Worm (Caenorhabditis elegans) whole organism, L1 larva: Measurements from ENCODE around the gene Y1A5A.1.

Source experiments
- C16A3.4 ChIP-seq: fragments of 150-350 bp; optimal IDR thresholded peaks from 2 replicates; lab custom pipeline; 2014; ENCODE audit warnings: missing biosample characterization, missing genetic modification characterization
- F16B12.6 ChIP-seq: fragments of 150-350 bp; optimal IDR thresholded peaks from 2 replicates; lab custom pipeline; 2014; ENCODE audit warnings: missing biosample characterization, missing genetic modification characterization
- Y116A8C.19 ChIP-seq: sonication (generic microtip); optimal IDR thresholded peaks from 2 replicates; lab custom pipeline; 2016; ENCODE audit warnings: missing compliant biosample characterization, missing genetic modification characterization, borderline replicate concordance
- aly-2 ChIP-seq: fragments of 150-350 bp; optimal IDR thresholded peaks from 2 replicates; lab custom pipeline; 2014; ENCODE audit warnings: missing biosample characterization, missing genetic modification characterization
- ceh-82 ChIP-seq, 3 experiments: fragments of 150-350 bp in 1 of 3; sonication (generic microtip) in 2 of 3; optimal IDR thresholded peaks; 2 replicates each; lab custom pipeline; 2014 to 2017; ENCODE audit warnings: missing biosample characterization in 3 of 3, missing genetic modification characterization in 3 of 3
- ces-1 ChIP-seq: fragments of 150-350 bp; optimal IDR thresholded peaks from 2 replicates; lab custom pipeline; 2014; ENCODE audit warnings: missing biosample characterization, missing genetic modification reagents, missing genetic modification characterization
- dsc-1 ChIP-seq: sonication (generic microtip); optimal IDR thresholded peaks from 2 replicates; lab custom pipeline; 2016; ENCODE audit warnings: mild to moderate bottlenecking, missing genetic modification characterization, missing compliant biosample characterization
- efl-1 ChIP-seq, 4 experiments: fragments of 150-350 bp; optimal IDR thresholded peaks in 3 of 4; peaks in 1 of 4; 1 replicate in 1 of 4; 2 replicates in 3 of 4; lab custom pipeline; 2014; ENCODE audit warnings: missing biosample characterization in 2 of 4, missing genetic modification characterization in 2 of 4, missing genetic modification reagents in 2 of 4
- efl-3 ChIP-seq: fragments of 200-800 bp; sonication (Bioruptor generic); optimal IDR thresholded peaks from 2 replicates; lab custom pipeline; 2018; ENCODE audit warnings: mild to moderate bottlenecking, missing genetic modification characterization, missing compliant biosample characterization
- fkh-10 ChIP-seq: sonication (generic microtip); optimal IDR thresholded peaks from 2 replicates; lab custom pipeline; 2017; ENCODE audit warnings: missing biosample characterization, missing genetic modification reagents, missing genetic modification characterization
- fkh-8 ChIP-seq: sonication (generic microtip); optimal IDR thresholded peaks from 2 replicates; lab custom pipeline; 2016; ENCODE audit warnings: mild to moderate bottlenecking, missing genetic modification characterization, missing compliant biosample characterization
- hlh-4 ChIP-seq: sonication (generic microtip); optimal IDR thresholded peaks from 2 replicates; lab custom pipeline; 2016; ENCODE audit warnings: mild to moderate bottlenecking, missing genetic modification characterization, missing compliant biosample characterization
- hpl-2 ChIP-seq: fragments of 150-350 bp; optimal IDR thresholded peaks from 2 replicates; lab custom pipeline; 2014; ENCODE audit warnings: missing biosample characterization, missing genetic modification reagents, missing genetic modification characterization
- irx-1 ChIP-seq: sonication (generic microtip); optimal IDR thresholded peaks from 2 replicates; lab custom pipeline; 2016; ENCODE audit warnings: missing genetic modification characterization, missing compliant biosample characterization
- lin-14 ChIP-seq: fragments of 200-800 bp; sonication (Bioruptor generic); optimal IDR thresholded peaks from 2 replicates; lab custom pipeline; 2018; ENCODE audit warnings: mild to moderate bottlenecking, missing genetic modification characterization, moderate library complexity, missing compliant biosample characterization
- lin-15B ChIP-seq: fragments of 150-350 bp; sonication (generic microtip); optimal IDR thresholded peaks from 3 replicates; lab custom pipeline; 2014; ENCODE audit warnings: missing biosample characterization, missing genetic modification characterization
- lin-35 ChIP-seq, 2 experiments: fragments of 150-350 bp; optimal IDR thresholded peaks; 2 replicates each; lab custom pipeline; 2014; ENCODE audit warnings: missing biosample characterization in 2 of 2, missing genetic modification characterization in 2 of 2, missing genetic modification reagents in 2 of 2
- lin-39 ChIP-seq: fragments of 150-350 bp; optimal IDR thresholded peaks from 2 replicates; lab custom pipeline; 2014; ENCODE audit warnings: missing biosample characterization, missing genetic modification reagents, missing genetic modification characterization
- lir-3 ChIP-seq: sonication (generic microtip); optimal IDR thresholded peaks from 2 replicates; lab custom pipeline; 2016; ENCODE audit warnings: mild to moderate bottlenecking, missing genetic modification characterization, moderate library complexity, missing compliant biosample characterization; ENCODE audit not compliant: poor library complexity
- lsy-2 ChIP-seq, 2 experiments: fragments of 150-350 bp; optimal IDR thresholded peaks; 2 replicates each; lab custom pipeline; 2014; ENCODE audit warnings: missing biosample characterization in 2 of 2, missing genetic modification characterization in 2 of 2
- mef-2 ChIP-seq: fragments of 150-350 bp; optimal IDR thresholded peaks from 2 replicates; lab custom pipeline; 2014; ENCODE audit warnings: missing biosample characterization, missing genetic modification characterization
- mep-1 ChIP-seq: fragments of 150-350 bp; optimal IDR thresholded peaks from 2 replicates; lab custom pipeline; 2014; ENCODE audit warnings: missing biosample characterization, missing genetic modification characterization
- nhr-12 ChIP-seq: sonication (generic microtip); optimal IDR thresholded peaks from 2 replicates; lab custom pipeline; 2017; ENCODE audit warnings: missing biosample characterization, missing genetic modification characterization
- nhr-20 ChIP-seq: sonication (generic microtip); optimal IDR thresholded peaks from 2 replicates; lab custom pipeline; 2016; ENCODE audit warnings: mild to moderate bottlenecking, missing genetic modification characterization, missing compliant biosample characterization
- nhr-71 ChIP-seq: sonication (generic microtip); optimal IDR thresholded peaks from 2 replicates; lab custom pipeline; 2016; ENCODE audit warnings: mild to moderate bottlenecking, missing genetic modification characterization, moderate library complexity, missing compliant biosample characterization
- nhr-76 ChIP-seq: sonication (generic microtip); optimal IDR thresholded peaks from 2 replicates; lab custom pipeline; 2017; ENCODE audit warnings: missing biosample characterization, missing genetic modification characterization
- nhr-84 ChIP-seq: sonication (generic microtip); optimal IDR thresholded peaks from 2 replicates; lab custom pipeline; 2017; ENCODE audit warnings: missing biosample characterization, missing genetic modification characterization
- nhr-90 ChIP-seq: sonication (generic microtip); optimal IDR thresholded peaks from 2 replicates; lab custom pipeline; 2016; ENCODE audit warnings: mild to moderate bottlenecking, missing genetic modification characterization, missing compliant biosample characterization; ENCODE audit not compliant: poor library complexity
- pqm-1 ChIP-seq: sonication (generic microtip); optimal IDR thresholded peaks from 3 replicates; lab custom pipeline; 2017; ENCODE audit warnings: missing biosample characterization, missing genetic modification characterization
- rnt-1 ChIP-seq: sonication (generic microtip); optimal IDR thresholded peaks from 2 replicates; lab custom pipeline; 2016; ENCODE audit warnings: mild to moderate bottlenecking, missing genetic modification characterization, moderate library complexity, missing compliant biosample characterization
- snu-23 ChIP-seq: sonication (generic microtip); optimal IDR thresholded peaks from 2 replicates; lab custom pipeline; 2016; ENCODE audit warnings: missing genetic modification characterization, missing compliant biosample characterization
- sptf-1 ChIP-seq: fragments of 150-350 bp; optimal IDR thresholded peaks from 2 replicates; lab custom pipeline; 2014; ENCODE audit warnings: missing biosample characterization, missing genetic modification characterization
- sup-37 ChIP-seq: fragments of 200-800 bp; sonication (Bioruptor generic); optimal IDR thresholded peaks from 2 replicates; lab custom pipeline; 2018; ENCODE audit warnings: mild to moderate bottlenecking, missing genetic modification characterization, missing compliant biosample characterization
- tlp-1 ChIP-seq: fragments of 150-350 bp; optimal IDR thresholded peaks from 2 replicates; lab custom pipeline; 2014; ENCODE audit warnings: missing biosample characterization, missing genetic modification characterization
- unc-130 ChIP-seq: fragments of 150-350 bp; optimal IDR thresholded peaks from 2 replicates; lab custom pipeline; 2017; ENCODE audit warnings: missing biosample characterization, missing genetic modification characterization, inconsistent platforms
- unc-30 ChIP-seq: sonication (generic microtip); optimal IDR thresholded peaks from 2 replicates; lab custom pipeline; 2017; ENCODE audit warnings: missing biosample characterization, missing genetic modification characterization
- unc-62 ChIP-seq: fragments of 150-350 bp; optimal IDR thresholded peaks from 2 replicates; lab custom pipeline; 2014; ENCODE audit warnings: missing biosample characterization, missing genetic modification reagents, missing genetic modification characterization
- ztf-4 ChIP-seq: fragments of 150-350 bp; optimal IDR thresholded peaks from 2 replicates; lab custom pipeline; 2014; ENCODE audit warnings: missing biosample characterization, missing genetic modification characterization

The Y1A5A.1 gene

ce11 chrIII:4004064-4004580 lies 17.7 kb upstream of the Y1A5A.1 start, which contains the start of gene tif-1A (continued):
- TF ChIP-seq efl-1 (optimal IDR thresholded peaks at IDR 0.05; lab: Kevin White, UChicago) (peak; percentile 76 to 83), efl-1 (GFP tag; optimal IDR thresholded peaks at IDR 0.05 in 1 of 2; lab: Kevin White, UChicago) (peak; percentile 78 to 98)
- TF ChIP-seq, all 84 proteins: peak for 56

DNA sequence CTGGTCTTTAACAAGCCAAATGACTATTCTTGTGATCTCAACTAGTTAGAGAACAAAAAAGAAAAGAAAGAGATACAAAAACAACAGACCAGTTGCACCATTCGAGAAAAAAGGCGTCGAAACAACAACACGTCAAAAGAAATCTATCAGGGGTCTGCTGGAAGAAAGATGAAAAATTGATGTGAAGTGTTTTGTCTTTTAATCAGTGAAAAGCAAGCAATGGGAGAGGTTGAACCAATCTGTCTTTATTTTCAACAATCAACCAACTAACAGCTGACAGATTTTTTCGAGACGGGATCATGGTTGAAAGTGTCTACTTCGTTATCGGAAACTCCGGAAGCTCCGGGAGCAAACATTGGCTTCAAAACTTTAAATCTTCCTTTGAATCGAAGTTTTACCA lies 8.0 kb upstream of the Y1A5A.1 start:
- TF ChIP-seq rnt-1 (tag; lab: Kevin White, UChicago) (peak; percentile 41), lin-39 (tag; lab: Kevin White, UChicago) (peak; percentile 22), unc-130 (no peak), lsy-2 (tag; optimal IDR thresholded peaks at IDR 0.05; lab: Kevin White, UChicago) (peak in 1 of 2 experiments; percentile 45), nhr-20 (tag; lab: Kevin White, UChicago) (no peak), unc-62 (GFP tag; lab: Kevin White, UChicago) (no peak), nhr-71 (tag; lab: Kevin White, UChicago) (peak; percentile 43), lin-14 (GFP tag; lab: Kevin White, UChicago) (peak; percentile 55)

ce11 chrIII:3992089-3992488 lies 5.6 kb upstream of the Y1A5A.1 start, which contains the start of gene glb-11:
Gene glb-11 (minus strand): TSS chrIII:3992189.
- TF ChIP-seq C16A3.4 (tag; lab: Kevin White, UChicago) (no peak), aly-2 (tag; lab: Kevin White, UChicago) (no peak), ceh-82 (tag; optimal IDR thresholded peaks at IDR 0.05; lab: Kevin White, UChicago) (no peak), tlp-1 (tag; lab: Kevin White, UChicago) (no peak), sup-37 (GFP tag; lab: Kevin White, UChicago) (no peak), mep-1 (tag; lab: Kevin White, UChicago) (no peak), efl-1 (optimal IDR thresholded peaks at IDR 0.05; lab: Kevin White, UChicago) (no peak), efl-1 (GFP tag; optimal IDR thresholded peaks at IDR 0.05 in 1 of 2; lab: Kevin White, UChicago) (peak in 1 of 2 experiments; percentile 71), lin-15B (tag; lab: Kevin White, UChicago) (no peak), lin-35 (GFP tag; optimal IDR thresholded peaks at IDR 0.05; lab: Kevin White, UChicago) (no peak), fkh-8 (tag; lab: Kevin White, UChicago) (peak; percentile 21), pqm-1 (tag; lab: Kevin White, UChicago) (no peak), dsc-1 (tag; lab: Kevin White, UChicago) (peak; percentile 6)

ce11 chrIII:3991362-3991761 lies 4.9 kb upstream of the Y1A5A.1 start:
- TF ChIP-seq efl-1 (optimal IDR thresholded peaks at IDR 0.05; lab: Kevin White, UChicago), result no peak
- no peak for TF ChIP-seq efl-1 (GFP tag; optimal IDR thresholded peaks at IDR 0.05 in 1 of 2; lab: Kevin White, UChicago)
- TF ChIP-seq lin-14 (GFP tag; lab: Kevin White, UChicago), result peak; percentile 35
- peak; percentile 46 for TF ChIP-seq nhr-71 (tag; lab: Kevin White, UChicago)
- no peak for TF ChIP-seq nhr-76 (tag; lab: Kevin White, UChicago)
- TF ChIP-seq rnt-1 (tag; lab: Kevin White, UChicago), result peak; percentile 46
- TF ChIP-seq unc-30, result no peak
- TF ChIP-seq ces-1 (GFP tag; lab: Kevin White, UChicago), result no peak
- TF ChIP-seq hpl-2 (GFP tag; lab: Kevin White, UChicago), result no peak
- no peak for TF ChIP-seq nhr-90
- peak; percentile 36 for TF ChIP-seq dsc-1 (tag; lab: Kevin White, UChicago)
- no peak for TF ChIP-seq Y116A8C.19
- TF ChIP-seq irx-1 (tag; lab: Kevin White, UChicago), result no peak
- TF ChIP-seq mef-2, result peak; percentile 21
- TF ChIP-seq unc-62 (GFP tag; lab: Kevin White, UChicago), result no peak
- no peak for TF ChIP-seq hlh-4
- TF ChIP-seq efl-3, result no peak
- TF ChIP-seq nhr-12 (tag; lab: Kevin White, UChicago), result no peak
- TF ChIP-seq snu-23, result no peak
- TF ChIP-seq, all 84 proteins: peak for 5

ce11 chrIII:3987759-3988158 lies 1.3 kb upstream of the Y1A5A.1 start, which contains the start of gene C36E8.6:
Gene C36E8.6 (plus strand): TSS chrIII:3988059.
- TF ChIP-seq F16B12.6, result no peak
- no peak for TF ChIP-seq sptf-1
- TF ChIP-seq fkh-8 (tag; lab: Kevin White, UChicago), result no peak
- no peak for TF ChIP-seq nhr-90
- TF ChIP-seq nhr-84 (tag; lab: Kevin White, UChicago), result no peak
- TF ChIP-seq ztf-4 (tag; lab: Kevin White, UChicago), result no peak
- TF ChIP-seq lsy-2 (tag; optimal IDR thresholded peaks at IDR 0.05; lab: Kevin White, UChicago), result no peak
- no peak for TF ChIP-seq unc-130
- TF ChIP-seq nhr-20 (tag; lab: Kevin White, UChicago), result no peak
- no peak for TF ChIP-seq fkh-10
- TF ChIP-seq unc-30, result no peak
- TF ChIP-seq pqm-1 (tag; lab: Kevin White, UChicago), result no peak
- no peak for TF ChIP-seq nhr-76 (tag; lab: Kevin White, UChicago)
- TF ChIP-seq lir-3 (tag; lab: Kevin White, UChicago), result no peak
- no peak for TF ChIP-seq efl-1 (optimal IDR thresholded peaks at IDR 0.05; lab: Kevin White, UChicago)
- TF ChIP-seq efl-1 (GFP tag; optimal IDR thresholded peaks at IDR 0.05 in 1 of 2; lab: Kevin White, UChicago), result no peak
